Fruit fly (Drosophila melanogaster) whole organism, prepupa: ENCODE results near the gene CanA-14F.
A peak's percentile ranks its signal among the peaks of the same experiment; 100 is the strongest.

Experiments used
- Blimp-1 ChIP-seq: fragments of 200-800 bp; sonication (Bioruptor generic); optimal IDR thresholded peaks from 3 replicates; lab custom pipeline; 2017; ENCODE audit warnings: missing biosample characterization, missing genetic modification characterization, mild to moderate bottlenecking, moderate library complexity, missing genetic modification reagents
- CG10631 ChIP-seq: fragments of 200-800 bp; sonication (Bioruptor generic); optimal IDR thresholded peaks from 2 replicates; lab custom pipeline; 2016; ENCODE audit warnings: missing biosample characterization, missing genetic modification characterization
- CG10669 ChIP-seq: fragments of 200-800 bp; sonication (Bioruptor generic); optimal IDR thresholded peaks from 3 replicates; lab custom pipeline; 2018; ENCODE audit warnings: missing biosample characterization, mild to moderate bottlenecking, missing genetic modification characterization, moderate library complexity
- CG11762 ChIP-seq: fragments of 200-800 bp; sonication (Bioruptor generic); optimal IDR thresholded peaks from 3 replicates; lab custom pipeline; 2016; ENCODE audit warnings: missing biosample characterization, missing genetic modification characterization; ENCODE audit not compliant: insufficient read depth
- CG11902 ChIP-seq: fragments of 200-800 bp; sonication (Bioruptor generic); optimal IDR thresholded peaks from 3 replicates; lab custom pipeline; 2016; ENCODE audit warnings: missing biosample characterization, missing genetic modification characterization
- CG15336 ChIP-seq: fragments of 200-800 bp; sonication (Bioruptor generic); IDR thresholded peaks from 2 replicates; pipeline ENCODE4 v1.3.6; 2022; ENCODE audit warnings: missing biosample characterization, missing genetic modification characterization
- CG16779 ChIP-seq: fragments of 200-800 bp; sonication (Bioruptor generic); optimal IDR thresholded peaks from 3 replicates; lab custom pipeline; 2017; ENCODE audit warnings: missing biosample characterization, mild to moderate bottlenecking, missing genetic modification characterization
- CG3032 ChIP-seq: fragments of 200-800 bp; optimal IDR thresholded peaks from 2 replicates; lab custom pipeline; 2019; ENCODE audit warnings: missing biosample characterization, mild to moderate bottlenecking, missing genetic modification characterization, moderate library complexity
- CG31627 ChIP-seq: fragments of 200-800 bp; sonication (Bioruptor generic); optimal IDR thresholded peaks from 3 replicates; lab custom pipeline; 2016; ENCODE audit warnings: missing biosample characterization, missing genetic modification characterization
- CG32006 ChIP-seq: fragments of 200-800 bp; sonication (Bioruptor generic); optimal IDR thresholded peaks from 3 replicates; lab custom pipeline; 2017; ENCODE audit warnings: missing biosample characterization, mild to moderate bottlenecking, missing genetic modification characterization
- CG34406 ChIP-seq: fragments of 200-800 bp; sonication (Bioruptor generic); optimal IDR thresholded peaks from 3 replicates; lab custom pipeline; 2016; ENCODE audit warnings: missing biosample characterization, missing genetic modification characterization
- CG3919 ChIP-seq: fragments of 200-800 bp; sonication (Bioruptor generic); optimal IDR thresholded peaks from 3 replicates; lab custom pipeline; 2016; ENCODE audit warnings: missing biosample characterization, missing genetic modification characterization
- CG4318 ChIP-seq: fragments of 200-800 bp; sonication (Bioruptor generic); optimal IDR thresholded peaks from 3 replicates; lab custom pipeline; 2017; ENCODE audit warnings: missing biosample characterization, mild to moderate bottlenecking, missing genetic modification characterization
- CG6276 ChIP-seq: fragments of 200-800 bp; sonication (Bioruptor generic); optimal IDR thresholded peaks from 2 replicates; lab custom pipeline; 2017; ENCODE audit warnings: missing biosample characterization, mild to moderate bottlenecking, missing genetic modification characterization
- CG6792 ChIP-seq: fragments of 200-800 bp; sonication (Bioruptor generic); optimal IDR thresholded peaks from 3 replicates; lab custom pipeline; 2016; ENCODE audit warnings: missing biosample characterization, missing genetic modification characterization
- CG6808 ChIP-seq: fragments of 200-800 bp; sonication (Bioruptor generic); optimal IDR thresholded peaks from 3 replicates; lab custom pipeline; 2017; ENCODE audit warnings: missing biosample characterization, missing genetic modification characterization, mild to moderate bottlenecking, moderate library complexity, missing genetic modification reagents
- CG6854 ChIP-seq: fragments of 200-800 bp; sonication (Bioruptor generic); optimal IDR thresholded peaks from 2 replicates; lab custom pipeline; 2017; ENCODE audit warnings: missing biosample characterization, mild to moderate bottlenecking, missing genetic modification characterization
- CG7368 ChIP-seq: fragments of 200-800 bp; sonication (Bioruptor generic); optimal IDR thresholded peaks from 3 replicates; lab custom pipeline; 2016; ENCODE audit warnings: missing biosample characterization, missing genetic modification characterization
- CG8119 ChIP-seq: fragments of 200-800 bp; sonication (Bioruptor generic); IDR thresholded peaks from 3 replicates; pipeline ENCODE4 v1.3.6; 2022; ENCODE audit warnings: missing biosample characterization, missing genetic modification characterization
- CG8319 ChIP-seq: fragments of 200-800 bp; sonication (Bioruptor generic); optimal IDR thresholded peaks from 3 replicates; lab custom pipeline; 2016; ENCODE audit warnings: missing biosample characterization, missing genetic modification characterization
- CG8632 ChIP-seq: fragments of 200-800 bp; sonication (Bioruptor generic); optimal IDR thresholded peaks from 3 replicates; lab custom pipeline; 2016; ENCODE audit warnings: missing biosample characterization, missing genetic modification characterization
- CG9139 ChIP-seq: fragments of 200-800 bp; sonication (Bioruptor generic); optimal IDR thresholded peaks from 3 replicates; lab custom pipeline; 2017; ENCODE audit warnings: missing biosample characterization, mild to moderate bottlenecking, missing genetic modification characterization
- Eip75B ChIP-seq: fragments of 200-800 bp; sonication (Bioruptor generic); optimal IDR thresholded peaks from 3 replicates; lab custom pipeline; 2016; ENCODE audit warnings: missing biosample characterization, missing genetic modification characterization
- Eip78C ChIP-seq: fragments of 200-800 bp; sonication (Bioruptor generic); peaks from one replicate; lab custom pipeline; 2016; ENCODE audit warnings: missing biosample characterization, missing genetic modification characterization
- Eip93F ChIP-seq: fragments of 200-800 bp; sonication (Bioruptor generic); optimal IDR thresholded peaks from 2 replicates; lab custom pipeline; 2016; ENCODE audit warnings: missing biosample characterization, mild to moderate bottlenecking, missing genetic modification characterization
- Ets21C ChIP-seq: fragments of 200-800 bp; sonication (Bioruptor generic); optimal IDR thresholded peaks from 3 replicates; lab custom pipeline; 2016; ENCODE audit warnings: missing biosample characterization, missing genetic modification characterization
- Ets96B ChIP-seq: fragments of 200-800 bp; optimal IDR thresholded peaks from 2 replicates; lab custom pipeline; 2019; ENCODE audit warnings: missing biosample characterization, mild to moderate bottlenecking, missing genetic modification characterization, moderate library complexity
- Hr38 ChIP-seq: sonication (Bioruptor generic); optimal IDR thresholded peaks from 2 replicates; lab custom pipeline; 2016; ENCODE audit warnings: missing biosample characterization, missing genetic modification characterization
- Hr39 ChIP-seq: fragments of 200-800 bp; sonication (Bioruptor generic); optimal IDR thresholded peaks from 2 replicates; lab custom pipeline; 2016; ENCODE audit warnings: missing biosample characterization, missing genetic modification characterization
- Hr4 ChIP-seq: fragments of 200-800 bp; sonication (Bioruptor generic); optimal IDR thresholded peaks from 3 replicates; lab custom pipeline; 2016; ENCODE audit warnings: missing biosample characterization, missing genetic modification characterization
- Met ChIP-seq: fragments of 200-800 bp; sonication (Bioruptor generic); optimal IDR thresholded peaks from 3 replicates; lab custom pipeline; 2016; ENCODE audit warnings: missing biosample characterization, missing genetic modification characterization
- Smox ChIP-seq: fragments of 200-800 bp; sonication (Bioruptor generic); optimal IDR thresholded peaks from 3 replicates; lab custom pipeline; 2016; ENCODE audit warnings: missing biosample characterization, missing genetic modification characterization
- Sox102F ChIP-seq: fragments of 200-800 bp; sonication (Bioruptor generic); optimal IDR thresholded peaks from 2 replicates; lab custom pipeline; 2016; ENCODE audit warnings: missing biosample characterization, mild to moderate bottlenecking, missing genetic modification characterization
- Sox14 ChIP-seq: fragments of 200-800 bp; sonication (Bioruptor generic); optimal IDR thresholded peaks from 3 replicates; lab custom pipeline; 2016; ENCODE audit warnings: missing biosample characterization, missing genetic modification characterization
- Sox15 ChIP-seq: fragments of 200-800 bp; sonication (Bioruptor generic); optimal IDR thresholded peaks from 3 replicates; lab custom pipeline; 2016; ENCODE audit warnings: missing biosample characterization, missing genetic modification characterization
- achi ChIP-seq: fragments of 200-800 bp; sonication (Bioruptor generic); optimal IDR thresholded peaks from 3 replicates; lab custom pipeline; 2016; ENCODE audit warnings: missing biosample characterization, missing genetic modification characterization
- acj6 ChIP-seq: fragments of 200-800 bp; sonication (Bioruptor generic); optimal IDR thresholded peaks from 3 replicates; lab custom pipeline; 2016; ENCODE audit warnings: missing biosample characterization, missing genetic modification characterization
- cyc ChIP-seq: fragments of 200-800 bp; sonication (Bioruptor generic); optimal IDR thresholded peaks from 3 replicates; lab custom pipeline; 2016; ENCODE audit warnings: missing biosample characterization, missing genetic modification characterization
- dac ChIP-seq: fragments of 200-800 bp; sonication (Bioruptor generic); optimal IDR thresholded peaks from 2 replicates; lab custom pipeline; 2017; ENCODE audit warnings: missing biosample characterization, mild to moderate bottlenecking, missing genetic modification characterization
- dsx ChIP-seq: fragments of 200-800 bp; optimal IDR thresholded peaks from 3 replicates; lab custom pipeline; 2019; ENCODE audit warnings: missing biosample characterization, mild to moderate bottlenecking, missing genetic modification characterization, moderate library complexity; ENCODE audit not compliant: poor library complexity, severe bottlenecking
- eg ChIP-seq: fragments of 200-800 bp; sonication (Bioruptor generic); IDR thresholded peaks from 3 replicates; pipeline ENCODE4 v1.3.6; 2022; ENCODE audit warnings: missing biosample characterization, missing genetic modification characterization
- esn ChIP-seq: fragments of 200-800 bp; sonication (Bioruptor generic); optimal IDR thresholded peaks from 2 replicates; lab custom pipeline; 2016; ENCODE audit warnings: missing biosample characterization, mild to moderate bottlenecking, missing genetic modification characterization, moderate library complexity
- fd59A ChIP-seq: fragments of 200-800 bp; sonication (Bioruptor generic); optimal IDR thresholded peaks from 2 replicates; lab custom pipeline; 2017; ENCODE audit warnings: missing biosample characterization, mild to moderate bottlenecking, missing genetic modification characterization, missing genetic modification reagents
- fd85E ChIP-seq: fragments of 200-800 bp; sonication (Bioruptor generic); optimal IDR thresholded peaks from 3 replicates; lab custom pipeline; 2016; ENCODE audit warnings: missing biosample characterization, missing genetic modification characterization
- fkh ChIP-seq: fragments of 200-800 bp; sonication (Bioruptor generic); optimal IDR thresholded peaks from 3 replicates; lab custom pipeline; 2017; ENCODE audit warnings: missing biosample characterization, mild to moderate bottlenecking, missing genetic modification characterization, moderate library complexity
- lz ChIP-seq: fragments of 200-800 bp; sonication (Bioruptor generic); optimal IDR thresholded peaks from 3 replicates; lab custom pipeline; 2016; ENCODE audit warnings: missing biosample characterization, missing genetic modification characterization
- net ChIP-seq: fragments of 200-800 bp; sonication (Bioruptor generic); optimal IDR thresholded peaks from 3 replicates; lab custom pipeline; 2016; ENCODE audit warnings: missing biosample characterization, missing genetic modification characterization
- salr ChIP-seq, 2 experiments: fragments of 200-800 bp; sonication (Bioruptor generic); optimal IDR thresholded peaks; 3 replicates each; lab custom pipeline; 2016 to 2018; ENCODE audit warnings: missing biosample characterization in 2 of 2, missing genetic modification characterization in 2 of 2, mild to moderate bottlenecking in 1 of 2
- spab ChIP-seq: fragments of 200-800 bp; sonication (Bioruptor generic); optimal IDR thresholded peaks from 2 replicates; lab custom pipeline; 2017; ENCODE audit warnings: missing biosample characterization, mild to moderate bottlenecking, missing genetic modification characterization, missing genetic modification reagents
- ss ChIP-seq, 2 experiments: fragments of 200-800 bp; sonication (Bioruptor generic); optimal IDR thresholded peaks; 2 replicates in 1 of 2; 3 replicates in 1 of 2; lab custom pipeline; 2017 to 2018; ENCODE audit warnings: mild to moderate bottlenecking in 2 of 2, missing biosample characterization in 2 of 2, missing genetic modification characterization in 2 of 2, moderate library complexity in 1 of 2
- svp ChIP-seq: fragments of 200-800 bp; sonication (Bioruptor generic); peaks from one replicate; lab custom pipeline; 2016; ENCODE audit warnings: missing biosample characterization, missing genetic modification characterization
- topi ChIP-seq: fragments of 200-800 bp; sonication (Bioruptor generic); optimal IDR thresholded peaks from 3 replicates; lab custom pipeline; 2016; ENCODE audit warnings: missing biosample characterization, missing genetic modification characterization
- vri ChIP-seq: fragments of 200-800 bp; sonication (Bioruptor generic); optimal IDR thresholded peaks from 3 replicates; lab custom pipeline; 2016; ENCODE audit warnings: missing biosample characterization, mild to moderate bottlenecking, missing genetic modification characterization

Gene CanA-14F

DNA sequence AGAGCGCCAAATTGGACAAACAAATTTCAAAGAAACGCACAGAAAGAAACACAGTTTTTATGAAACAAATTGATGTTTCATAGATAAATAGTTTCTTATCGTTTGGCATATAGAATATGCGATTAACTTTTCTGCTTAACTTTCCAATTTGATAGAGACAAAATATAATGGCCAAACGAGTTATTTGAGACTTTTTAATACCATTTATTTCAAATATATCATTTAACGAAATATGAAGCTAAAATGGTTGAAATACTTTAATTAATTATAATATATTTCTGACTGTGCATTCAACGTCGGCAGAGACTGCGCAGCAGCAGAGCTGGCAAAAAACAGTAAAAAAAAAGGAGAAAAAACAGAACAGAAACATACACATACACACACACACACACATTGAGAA lies 1.4 kb downstream of the CanA-14F start:
- TF ChIP-seq CG6276 (GFP tag; lab: Kevin White, UChicago) (no peak), dac (GFP tag; lab: Kevin White, UChicago) (no peak), Sox102F (GFP tag; lab: Kevin White, UChicago) (no peak), CG6792 (GFP tag; lab: Kevin White, UChicago) (peak; percentile 18), Ets21C (GFP tag; lab: Kevin White, UChicago) (no peak), CG9139 (no peak), Hr4 (GFP tag; lab: Kevin White, UChicago) (peak; percentile 42), CG4318 (GFP tag; lab: Kevin White, UChicago) (no peak), cyc (GFP tag; lab: Kevin White, UChicago) (no peak), CG15336 (GFP tag; lab: Robert Waterston, UW) (peak; percentile 69), Smox (GFP tag; lab: Kevin White, UChicago) (peak; percentile 6), CG7368 (no peak), esn (GFP tag; lab: Kevin White, UChicago) (peak; percentile 30), eg (0 out of 3 replicates have a peak, but pooled peaks have one; percentile 31), CG16779 (tag; lab: Kevin White, UChicago) (no peak), CG8319 (GFP tag; lab: Kevin White, UChicago) (no peak), CG34406 (GFP tag; lab: Kevin White, UChicago) (no peak), achi (GFP tag; lab: Kevin White, UChicago) (peak; percentile 45), CG3032 (tag; lab: Kevin White, UChicago) (no peak), Sox15 (GFP tag; lab: Kevin White, UChicago) (no peak), acj6 (GFP tag; lab: Kevin White, UChicago) (peak; percentile 18), net (GFP tag; lab: Kevin White, UChicago) (no peak), lz (GFP tag; lab: Kevin White, UChicago) (peak; percentile 17), CG6854 (GFP tag; lab: Kevin White, UChicago) (no peak), Hr38 (GFP tag; lab: Kevin White, UChicago) (no peak), dsx (GFP tag; lab: Kevin White, UChicago) (no peak), Eip75B (peak; percentile 38), Ets96B (tag; lab: Kevin White, UChicago) (peak; percentile 36), CG31627 (GFP tag; lab: Kevin White, UChicago) (no peak), CG3919 (GFP tag; lab: Kevin White, UChicago) (peak; percentile 35), Met (GFP tag; lab: Kevin White, UChicago) (peak; percentile 42), topi (GFP tag; lab: Kevin White, UChicago) (peak; percentile 36), ss (GFP tag; optimal IDR thresholded peaks at IDR 0.05; lab: Kevin White, UChicago) (no peak), CG32006 (GFP tag; lab: Kevin White, UChicago) (peak; percentile 54), CG11762 (GFP tag; lab: Kevin White, UChicago) (no peak), fd59A (GFP tag; lab: Kevin White, UChicago) (no peak), spab (GFP tag; lab: Kevin White, UChicago) (no peak), Hr39 (GFP tag; lab: Kevin White, UChicago) (peak; percentile 3), Sox14 (GFP tag; lab: Kevin White, UChicago) (no peak), Eip78C (GFP tag; lab: Kevin White, UChicago) (peak; percentile 67), CG10669 (peak; percentile 19), CG11902 (GFP tag; lab: Kevin White, UChicago) (no peak), CG8119 (GFP tag; lab: Robert Waterston, UW) (peak; percentile 61), svp (GFP tag; lab: Kevin White, UChicago) (no peak), CG8632 (peak; percentile 20), fd85E (GFP tag; lab: Kevin White, UChicago) (no peak), fkh (no peak), CG10631 (GFP tag; lab: Kevin White, UChicago) (peak; percentile 23), CG6808 (no peak), salr (GFP tag; optimal IDR thresholded peaks at IDR 0.05; lab: Kevin White, UChicago) (no peak), Blimp-1 (GFP tag; lab: Kevin White, UChicago) (no peak), vri (GFP tag; lab: Kevin White, UChicago) (no peak), Eip93F (no peak)
